Worm (Caenorhabditis elegans) whole organism, L1 larva: ENCODE measurements around the gene exos-4.1.

Source experiments
- ama-1 ChIP-seq: fragments of 150-350 bp; optimal IDR thresholded peaks from 2 replicates; lab custom pipeline; 2014
- ceh-8 ChIP-seq: fragments of 200-800 bp; sonication (Bioruptor generic); optimal IDR thresholded peaks from 2 replicates; lab custom pipeline; 2018; ENCODE audit warnings: mild to moderate bottlenecking, missing genetic modification characterization, moderate library complexity, missing compliant biosample characterization
- egl-27 ChIP-seq, 2 experiments: fragments of 150-350 bp in 1 of 2; sonication (generic microtip); optimal IDR thresholded peaks; 3 replicates each; lab custom pipeline; 2017 to 2018; ENCODE audit warnings: missing biosample characterization in 2 of 2, missing genetic modification characterization in 2 of 2, missing genetic modification reagents in 2 of 2
- fos-1 ChIP-seq: fragments of 150-350 bp; optimal IDR thresholded peaks from 2 replicates; lab custom pipeline; 2014; ENCODE audit warnings: missing biosample characterization, missing genetic modification characterization
- hlh-4 ChIP-seq: sonication (generic microtip); optimal IDR thresholded peaks from 2 replicates; lab custom pipeline; 2016; ENCODE audit warnings: mild to moderate bottlenecking, missing genetic modification characterization, missing compliant biosample characterization
- lin-39 ChIP-seq: fragments of 150-350 bp; optimal IDR thresholded peaks from 2 replicates; lab custom pipeline; 2014; ENCODE audit warnings: missing biosample characterization, missing genetic modification reagents, missing genetic modification characterization
- nhr-12 ChIP-seq: sonication (generic microtip); optimal IDR thresholded peaks from 2 replicates; lab custom pipeline; 2017; ENCODE audit warnings: missing biosample characterization, missing genetic modification characterization
- nhr-28 ChIP-seq: fragments of 150-350 bp; optimal IDR thresholded peaks from 2 replicates; lab custom pipeline; 2014; ENCODE audit warnings: missing biosample characterization, missing genetic modification characterization
- nhr-77 ChIP-seq: fragments of 150-350 bp; optimal IDR thresholded peaks from 2 replicates; lab custom pipeline; 2014; ENCODE audit warnings: missing biosample characterization, missing genetic modification characterization
- skn-1 ChIP-seq: fragments of 150-350 bp; optimal IDR thresholded peaks from 2 replicates; lab custom pipeline; 2014; ENCODE audit warnings: missing biosample characterization, missing genetic modification characterization
- snpc-4 ChIP-seq: fragments of 150-350 bp; optimal IDR thresholded peaks from 2 replicates; lab custom pipeline; 2014; ENCODE audit warnings: missing biosample characterization, missing genetic modification characterization
- sox-4 ChIP-seq: sonication (generic microtip); optimal IDR thresholded peaks from 2 replicates; lab custom pipeline; 2016; ENCODE audit warnings: missing genetic modification characterization, missing compliant biosample characterization
- tlp-1 ChIP-seq: fragments of 150-350 bp; optimal IDR thresholded peaks from 2 replicates; lab custom pipeline; 2014; ENCODE audit warnings: missing biosample characterization, missing genetic modification characterization
- ztf-11 ChIP-seq, 2 experiments: sonication (generic microtip); optimal IDR thresholded peaks; 2 replicates each; lab custom pipeline; 2016 to 2017; ENCODE audit warnings: missing genetic modification characterization in 2 of 2, missing biosample characterization in 1 of 2, missing compliant biosample characterization in 1 of 2

DNA sequence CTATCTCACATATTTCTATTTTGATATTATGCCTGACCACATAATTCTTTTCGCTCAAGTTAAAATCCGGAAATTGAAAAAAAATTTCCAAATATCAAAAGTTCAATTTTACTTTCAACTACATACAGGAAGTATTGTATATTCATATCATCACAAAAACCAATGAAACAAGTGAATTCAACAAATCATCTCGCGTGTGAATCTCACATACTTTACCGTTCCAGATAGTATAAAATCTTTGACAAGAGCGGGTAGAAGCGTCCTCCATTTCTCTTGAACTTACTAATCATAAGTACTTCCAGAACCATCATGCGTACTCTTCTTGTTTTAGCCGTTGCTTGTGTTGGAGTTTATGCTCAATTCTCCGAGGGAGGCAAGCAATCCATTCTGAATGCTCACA, 27.4 kb upstream of the exos-4.1 start, which contains the start of gene scl-8:
- TF ChIP-seq ztf-11 (tag; optimal IDR thresholded peaks at IDR 0.05; lab: Kevin White, UChicago): no peak
- TF ChIP-seq ceh-8 (GFP tag; lab: Kevin White, UChicago): no peak
- no peak for TF ChIP-seq egl-27 (tag; optimal IDR thresholded peaks at IDR 0.05; lab: Kevin White, UChicago)
- no peak for TF ChIP-seq nhr-77
- no peak for TF ChIP-seq fos-1 (tag; lab: Kevin White, UChicago)
- no peak for TF ChIP-seq skn-1 (tag; lab: Kevin White, UChicago)
- TF ChIP-seq nhr-12: no peak
- no peak for TF ChIP-seq snpc-4 (tag; lab: Kevin White, UChicago)
- no peak for TF ChIP-seq nhr-28
- TF ChIP-seq ama-1 (lab: Kevin White, UChicago): no peak
- TF ChIP-seq lin-39 (tag; lab: Kevin White, UChicago): no peak
- no peak for TF ChIP-seq hlh-4 (tag; lab: Kevin White, UChicago)
- TF ChIP-seq tlp-1 (tag; lab: Kevin White, UChicago): no peak
- no peak for TF ChIP-seq sox-4
